Worm (Caenorhabditis elegans) whole organism, L4/young adult: ENCODE measurements around the gene ZK418.10.

Experiments
- W03F9.2 ChIP-seq: fragments of 150-350 bp; optimal IDR thresholded peaks from 2 replicates; lab custom pipeline; 2014; ENCODE audit warnings: missing biosample characterization, missing genetic modification characterization
- dao-5 ChIP-seq: sonication (generic microtip); optimal IDR thresholded peaks from 2 replicates; lab custom pipeline; 2016; ENCODE audit warnings: missing genotype, missing genetic modification characterization, moderate library complexity, missing compliant biosample characterization
- him-1 ChIP-seq: sonication (generic microtip); optimal IDR thresholded peaks from 2 replicates; lab custom pipeline; 2016; ENCODE audit warnings: missing genotype, missing genetic modification reagents, missing genetic modification characterization, missing compliant biosample characterization

Gene ZK418.10

ce11 chrIII:7078737-7079136, 11.8 kb downstream of the ZK418.10 start, which contains the start of gene ZK418.6:
TSS of gene ZK418.6 (minus strand) at chrIII:7078837.
- TF ChIP-seq him-1 (no peak), W03F9.2 (tag; lab: Kevin White, UChicago) (no peak), dao-5 (no peak)

DNA sequence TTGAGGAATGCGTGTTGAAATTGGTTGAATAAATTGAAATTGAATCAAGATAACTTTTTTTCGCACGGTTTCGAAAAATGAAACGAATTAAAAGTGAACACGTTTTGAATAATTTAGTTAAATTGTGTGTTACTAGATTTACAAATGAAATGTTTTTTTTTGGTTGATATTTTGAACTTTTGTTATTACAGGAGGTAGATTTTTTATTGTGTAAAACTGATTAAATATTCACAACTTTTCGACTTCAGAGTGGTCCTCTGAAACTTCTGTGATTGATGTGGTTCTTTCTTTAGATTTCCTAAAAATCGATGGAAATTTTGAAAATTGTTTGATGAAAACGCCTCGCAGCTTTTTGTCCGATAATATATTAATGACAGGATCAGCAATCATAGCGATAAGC, 14.1 kb downstream of the ZK418.10 start, which contains the start of gene ZK418.13:
ZK418.13 (minus strand) TSS at position 101 of the 400 bp plus-strand sequence.
- TF ChIP-seq dao-5 (no peak), him-1 (no peak), W03F9.2 (tag; lab: Kevin White, UChicago) (no peak)

DNA sequence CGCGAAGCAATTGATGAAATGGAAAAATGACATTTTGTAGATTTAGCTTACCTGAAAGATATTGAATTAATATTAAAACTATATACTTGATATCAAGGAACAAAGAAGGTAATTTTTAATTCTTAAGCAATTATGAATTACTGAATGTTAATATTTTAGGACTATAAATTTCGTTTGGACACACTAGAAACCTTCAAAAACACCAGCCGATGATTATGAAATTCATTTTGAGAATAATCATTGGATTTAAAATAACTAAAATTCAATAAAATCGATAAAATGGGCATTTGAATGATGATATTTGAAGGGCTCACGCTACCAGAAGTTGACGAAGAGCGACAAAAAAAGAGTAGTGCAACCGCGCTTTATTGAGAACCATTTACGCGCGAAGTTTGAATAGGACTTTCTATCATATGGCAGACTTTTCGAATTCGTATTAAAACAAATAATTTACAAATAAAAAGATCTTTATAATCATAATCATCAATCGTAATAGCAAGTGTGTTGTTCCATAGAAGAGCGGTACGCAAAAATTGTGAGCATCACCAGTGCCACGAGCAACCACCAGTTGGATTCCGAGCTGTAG, 16.6 kb downstream of the ZK418.10 start, which contains the start of gene ZK418.5:
ZK418.5 (minus strand) TSS at position 51 of the 586 bp plus-strand sequence.
- TF ChIP-seq dao-5, result no peak
- no peak for TF ChIP-seq W03F9.2 (tag; lab: Kevin White, UChicago)
- no peak for TF ChIP-seq him-1

- TF ChIP-seq him-1, result no peak
- no peak for TF ChIP-seq W03F9.2 (tag; lab: Kevin White, UChicago)
- TF ChIP-seq dao-5, result no peak
Observed at ce11 chrIII:7072452-7072851, 18.0 kb downstream of the ZK418.10 start, which contains the start of gene lin-37. TSS of gene lin-37 (minus strand) at chrIII:7072552.

- no peak for TF ChIP-seq him-1
- no peak for TF ChIP-seq dao-5
- TF ChIP-seq W03F9.2 (tag; lab: Kevin White, UChicago), result no peak
Observed at ce11 chrIII:7069981-7070380, 20.5 kb downstream of the ZK418.10 start, which contains the start of gene tmem-17. TSS of gene tmem-17 (plus strand) at chrIII:7070281.

DNA sequence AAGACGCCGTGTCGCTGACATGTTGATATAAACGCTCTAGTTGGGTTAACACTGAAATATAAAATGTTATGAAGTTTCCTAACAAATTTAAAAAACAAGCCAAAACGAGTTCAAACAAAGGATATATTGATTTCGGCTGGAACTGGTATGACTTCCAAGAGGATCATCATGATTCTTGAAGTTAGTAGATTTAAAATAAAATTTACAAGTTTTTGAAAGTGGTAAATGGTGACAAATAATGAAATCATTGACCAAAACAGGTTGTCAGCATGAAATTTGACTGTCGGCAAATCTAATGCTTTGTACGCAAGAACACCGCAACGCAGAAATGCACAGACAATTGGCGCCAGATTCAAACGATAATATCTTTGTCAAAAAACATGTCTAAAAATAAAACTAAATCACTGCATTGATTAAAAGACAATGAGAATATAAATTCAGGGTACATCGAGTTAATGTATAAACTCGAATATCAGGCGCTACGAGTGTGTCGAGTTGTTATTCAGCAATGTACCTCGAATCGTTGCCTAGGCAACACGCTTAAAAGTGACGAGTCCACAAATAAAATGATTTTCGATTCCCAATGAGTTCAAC, 21.9 kb downstream of the ZK418.10 start, which contains the start of the genes ubc-18 and R01H2.8:
ubc-18 (minus strand) TSS at position 51 of the 594 bp plus-strand sequence.
R01H2.8 (plus strand) TSS at position 544 of the 594 bp plus-strand sequence.
- TF ChIP-seq dao-5 (no peak), him-1 (no peak), W03F9.2 (tag; lab: Kevin White, UChicago) (peak; percentile 34)

- TF ChIP-seq him-1 (no peak), W03F9.2 (tag; lab: Kevin White, UChicago) (no peak), dao-5 (no peak)
Observed at ce11 chrIII:7067385-7067896, 23.1 kb downstream of the ZK418.10 start, which contains the start of gene ger-1. TSS of gene ger-1 (minus strand) at chrIII:7067477.

DNA sequence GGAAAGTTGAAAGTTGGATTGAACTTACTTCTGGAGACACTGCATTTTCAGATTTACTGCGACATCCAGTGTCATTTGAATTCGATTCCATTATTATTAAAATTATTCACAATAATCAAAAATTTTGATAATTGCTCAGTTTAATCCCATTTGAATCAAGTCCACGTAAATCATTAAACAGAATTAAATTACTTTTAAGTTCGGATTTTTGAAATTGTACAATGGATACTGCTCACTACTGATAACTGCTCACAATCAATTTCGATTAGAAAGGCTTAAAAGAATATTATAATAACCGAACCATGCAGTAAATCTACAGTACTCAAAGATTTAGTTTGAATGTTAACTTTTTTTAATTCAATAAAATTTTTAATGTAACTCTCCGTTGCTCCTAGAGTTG, 26.3 kb downstream of the ZK418.10 start, which contains the start of gene R01H2.4:
R01H2.4 (minus strand) TSS at position 101 of the 400 bp plus-strand sequence.
- TF ChIP-seq dao-5 (no peak), him-1 (no peak), W03F9.2 (tag; lab: Kevin White, UChicago) (no peak)

ce11 chrIII:7063061-7063460, 27.4 kb downstream of the ZK418.10 start:
- TF ChIP-seq W03F9.2 (tag; lab: Kevin White, UChicago), result no peak
- no peak for TF ChIP-seq him-1
- no peak for TF ChIP-seq dao-5

DNA sequence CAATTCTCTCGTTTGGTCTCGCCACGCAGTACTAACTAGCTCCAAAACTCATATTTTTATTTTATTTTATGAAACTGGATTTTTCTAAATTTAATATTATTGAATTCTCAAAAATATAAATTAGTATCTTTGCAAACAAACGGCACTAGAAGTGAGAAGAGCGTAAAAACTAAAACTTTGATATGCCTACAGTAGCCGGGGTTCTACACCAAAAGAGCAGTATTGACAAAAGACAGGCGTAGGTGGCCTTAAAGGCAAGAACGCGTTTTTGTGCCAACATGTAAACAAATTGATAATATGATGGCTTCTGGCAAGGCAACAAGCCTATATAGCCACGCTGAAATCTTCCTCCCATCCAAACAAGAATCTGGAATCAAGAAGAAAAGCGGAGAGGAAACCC, 27.9 kb downstream of the ZK418.10 start, which contains the start of gene R01H2.1:
R01H2.1 (plus strand) TSS at position 301 of the 400 bp plus-strand sequence.
- no peak for TF ChIP-seq dao-5
- no peak for TF ChIP-seq him-1
- no peak for TF ChIP-seq W03F9.2 (tag; lab: Kevin White, UChicago)

DNA sequence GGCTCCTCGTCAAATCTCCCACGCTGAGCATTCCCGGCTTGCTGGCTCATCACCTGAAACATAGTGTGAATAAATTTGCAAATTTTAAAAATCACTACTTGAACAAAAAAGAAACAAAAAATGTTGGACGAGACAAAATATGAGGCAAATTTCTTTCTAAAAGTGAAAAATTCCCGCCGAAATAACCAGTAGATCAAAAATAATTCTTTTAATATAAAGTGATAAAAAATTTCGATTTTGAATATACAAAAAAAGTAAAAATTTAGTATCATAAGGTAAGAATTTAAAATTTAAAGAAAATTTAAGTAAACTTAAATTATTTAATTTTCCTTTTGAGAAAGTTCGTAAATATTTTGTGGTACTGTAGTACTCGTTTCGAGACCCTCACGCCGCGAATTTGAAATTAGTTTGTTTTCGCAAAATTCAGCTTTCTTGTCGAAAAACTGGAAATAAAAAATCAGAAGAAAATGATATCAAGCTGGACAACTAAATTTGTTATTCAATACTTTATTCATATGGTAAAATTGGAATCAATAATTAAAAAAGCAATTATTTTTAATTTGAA, 29.9 kb downstream of the ZK418.10 start, which contains the start of gene egg-2:
egg-2 (minus strand) TSS at position 53 of the 565 bp plus-strand sequence.
- TF ChIP-seq dao-5 (no peak), W03F9.2 (tag; lab: Kevin White, UChicago) (no peak), him-1 (no peak)

- TF ChIP-seq him-1 (no peak), dao-5 (no peak), W03F9.2 (tag; lab: Kevin White, UChicago) (no peak)
Observed at ce11 chrIII:7056241-7056640, 34.3 kb downstream of the ZK418.10 start, which contains the start of gene R01H2.2. TSS of gene R01H2.2 (plus strand) at chrIII:7056541.

DNA sequence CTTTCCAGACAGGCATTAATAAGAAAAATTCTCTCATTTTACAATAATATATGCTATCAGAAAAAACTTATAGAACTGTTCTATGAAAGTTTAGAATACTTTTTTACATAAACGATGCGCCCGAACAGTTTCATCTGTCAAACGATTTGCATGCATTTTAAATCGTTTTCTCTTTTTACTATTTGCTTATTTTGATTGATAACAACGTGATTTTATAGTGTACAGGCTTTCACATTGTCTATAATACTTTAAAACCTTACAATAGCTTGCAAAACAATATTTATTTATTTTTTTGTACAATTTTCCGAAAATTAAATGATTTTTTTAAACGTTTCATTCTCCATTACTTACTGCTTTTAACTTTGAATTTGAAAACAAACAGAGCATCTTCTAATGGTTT, 44.8 kb downstream of the ZK418.10 start, which contains the start of gene R01H2.7:
R01H2.7 (minus strand) TSS at position 101 of the 400 bp plus-strand sequence.
- TF ChIP-seq dao-5, result no peak
- no peak for TF ChIP-seq him-1
- no peak for TF ChIP-seq W03F9.2 (tag; lab: Kevin White, UChicago)
